Worm (Caenorhabditis elegans) whole organism, late embryonic: Measurements from ENCODE around the gene fipr-14.

Source experiments
- F13H6.1 ChIP-seq: sonication (generic microtip); optimal IDR thresholded peaks from 2 replicates; lab custom pipeline; 2016; ENCODE audit warnings: missing genetic modification characterization, missing compliant biosample characterization
- K09A11.1 ChIP-seq: sonication (generic microtip); optimal IDR thresholded peaks from 2 replicates; lab custom pipeline; 2017; ENCODE audit warnings: antibody characterized with exemption, mild to moderate bottlenecking, missing genetic modification characterization, missing compliant biosample characterization; ENCODE audit not compliant: insufficient read depth
- ama-1 ChIP-seq: fragments of 150-350 bp; optimal IDR thresholded peaks from 2 replicates; lab custom pipeline; 2014
- ceh-18 ChIP-seq: sonication (generic microtip); optimal IDR thresholded peaks from 2 replicates; lab custom pipeline; 2016; ENCODE audit warnings: missing genetic modification characterization, missing compliant biosample characterization
- ceh-19 ChIP-seq: fragments of 200-800 bp; sonication (Bioruptor generic); optimal IDR thresholded peaks from 2 replicates; lab custom pipeline; 2018; ENCODE audit warnings: mild to moderate bottlenecking, missing genetic modification characterization, missing compliant biosample characterization
- ceh-24 ChIP-seq: sonication (generic microtip); optimal IDR thresholded peaks from 2 replicates; lab custom pipeline; 2016; ENCODE audit warnings: mild to moderate bottlenecking, missing genetic modification characterization, missing compliant biosample characterization
- ceh-31 ChIP-seq: sonication (generic microtip); optimal IDR thresholded peaks from 2 replicates; lab custom pipeline; 2016; ENCODE audit warnings: missing genetic modification characterization, missing compliant biosample characterization
- ceh-34 ChIP-seq: sonication (generic microtip); optimal IDR thresholded peaks from 2 replicates; lab custom pipeline; 2016; ENCODE audit warnings: mild to moderate bottlenecking, missing genetic modification characterization, missing compliant biosample characterization
- ceh-9 ChIP-seq: sonication (generic microtip); optimal IDR thresholded peaks from 2 replicates; lab custom pipeline; 2016; ENCODE audit warnings: mild to moderate bottlenecking, missing genetic modification characterization, inconsistent platforms, missing compliant biosample characterization
- dve-1 ChIP-seq: sonication (generic microtip); optimal IDR thresholded peaks from 2 replicates; lab custom pipeline; 2017; ENCODE audit warnings: antibody characterized with exemption, mild to moderate bottlenecking, missing genetic modification characterization, missing compliant biosample characterization
- elt-2 ChIP-seq: sonication (generic microtip); optimal IDR thresholded peaks from 2 replicates; lab custom pipeline; 2016; ENCODE audit warnings: missing genetic modification reagents, missing genetic modification characterization, missing compliant biosample characterization
- ets-4 ChIP-seq: sonication (generic microtip); optimal IDR thresholded peaks from 2 replicates; lab custom pipeline; 2016; ENCODE audit warnings: missing genetic modification characterization, missing compliant biosample characterization
- eyg-1 ChIP-seq: sonication (generic microtip); optimal IDR thresholded peaks from 2 replicates; lab custom pipeline; 2016; ENCODE audit warnings: missing genotype, missing genetic modification characterization, missing compliant biosample characterization
- fax-1 ChIP-seq: sonication (generic microtip); optimal IDR thresholded peaks from 2 replicates; lab custom pipeline; 2016; ENCODE audit warnings: missing genotype, missing genetic modification characterization, missing compliant biosample characterization
- gmeb-2 ChIP-seq: sonication (generic microtip); optimal IDR thresholded peaks from 2 replicates; lab custom pipeline; 2016; ENCODE audit warnings: missing genetic modification characterization, inconsistent platforms, missing compliant biosample characterization
- hlh-30 ChIP-seq: sonication (generic microtip); optimal IDR thresholded peaks from 2 replicates; lab custom pipeline; 2017; ENCODE audit warnings: antibody characterized with exemption, missing genetic modification characterization, missing compliant biosample characterization; ENCODE audit not compliant: insufficient read depth
- hlh-8 ChIP-seq: sonication (generic microtip); optimal IDR thresholded peaks from 2 replicates; lab custom pipeline; 2016; ENCODE audit warnings: missing genotype, missing genetic modification characterization, missing compliant biosample characterization
- lim-6 ChIP-seq: sonication (generic microtip); optimal IDR thresholded peaks from 2 replicates; lab custom pipeline; 2016; ENCODE audit warnings: missing genetic modification characterization, missing compliant biosample characterization
- nfya-1 ChIP-seq: sonication (generic microtip); optimal IDR thresholded peaks from 2 replicates; lab custom pipeline; 2017; ENCODE audit warnings: missing genetic modification characterization, mild to moderate bottlenecking, missing compliant biosample characterization, antibody characterized with exemption, moderate library complexity
- nhr-232 ChIP-seq: sonication (generic microtip); optimal IDR thresholded peaks from 2 replicates; lab custom pipeline; 2016; ENCODE audit warnings: missing genetic modification characterization, missing compliant biosample characterization
- npax-4 ChIP-seq: sonication (generic microtip); optimal IDR thresholded peaks from 2 replicates; lab custom pipeline; 2016; ENCODE audit warnings: missing genetic modification characterization, missing compliant biosample characterization
- odd-2 ChIP-seq: sonication (generic microtip); optimal IDR thresholded peaks from 2 replicates; lab custom pipeline; 2017; ENCODE audit warnings: antibody characterized with exemption, mild to moderate bottlenecking, missing genetic modification characterization, missing compliant biosample characterization
- pat-9 ChIP-seq: fragments of 200-800 bp; sonication (Bioruptor generic); optimal IDR thresholded peaks from 2 replicates; lab custom pipeline; 2018; ENCODE audit warnings: mild to moderate bottlenecking, missing genetic modification characterization, moderate library complexity, missing compliant biosample characterization
- pax-1 ChIP-seq: fragments of 150-350 bp; optimal IDR thresholded peaks from 2 replicates; lab custom pipeline; 2014; ENCODE audit warnings: missing biosample characterization, missing genetic modification characterization
- ref-2 ChIP-seq: sonication (generic microtip); optimal IDR thresholded peaks from 2 replicates; lab custom pipeline; 2016; ENCODE audit warnings: missing genetic modification characterization, missing compliant biosample characterization
- rnt-1 ChIP-seq: sonication (generic microtip); optimal IDR thresholded peaks from 2 replicates; lab custom pipeline; 2016; ENCODE audit warnings: missing genetic modification characterization, missing compliant biosample characterization
- syd-9 ChIP-seq: sonication (generic microtip); optimal IDR thresholded peaks from 2 replicates; lab custom pipeline; 2016; ENCODE audit warnings: mild to moderate bottlenecking, missing genetic modification characterization, moderate library complexity, missing compliant biosample characterization
- tbx-2 ChIP-seq: sonication (generic microtip); optimal IDR thresholded peaks from 2 replicates; lab custom pipeline; 2016; ENCODE audit warnings: missing genetic modification characterization, missing compliant biosample characterization
- unc-3 ChIP-seq, 2 experiments: fragments of 200-800 bp in 1 of 2; sonication (Bioruptor generic) in 1 of 2; sonication (generic microtip) in 1 of 2; conservative IDR thresholded peaks in 1 of 2; optimal IDR thresholded peaks in 1 of 2; 2 replicates each; pipeline versions ENCODE4 v1.3.6 to Lab custom; 2016 to 2022; ENCODE audit warnings: missing compliant biosample characterization in 2 of 2, missing genetic modification characterization in 2 of 2, missing genetic modification reagents in 1 of 2
- unc-42 ChIP-seq: sonication (generic microtip); optimal IDR thresholded peaks from 2 replicates; lab custom pipeline; 2016; ENCODE audit warnings: missing genotype, missing genetic modification characterization, missing compliant biosample characterization
- unc-55 ChIP-seq: sonication (generic microtip); optimal IDR thresholded peaks from 2 replicates; lab custom pipeline; 2017; ENCODE audit warnings: missing biosample characterization, missing genetic modification reagents, missing genetic modification characterization
- unc-86 ChIP-seq: sonication (generic microtip); optimal IDR thresholded peaks from 2 replicates; lab custom pipeline; 2016; ENCODE audit warnings: missing genetic modification characterization, missing compliant biosample characterization

fipr-14 gene

DNA sequence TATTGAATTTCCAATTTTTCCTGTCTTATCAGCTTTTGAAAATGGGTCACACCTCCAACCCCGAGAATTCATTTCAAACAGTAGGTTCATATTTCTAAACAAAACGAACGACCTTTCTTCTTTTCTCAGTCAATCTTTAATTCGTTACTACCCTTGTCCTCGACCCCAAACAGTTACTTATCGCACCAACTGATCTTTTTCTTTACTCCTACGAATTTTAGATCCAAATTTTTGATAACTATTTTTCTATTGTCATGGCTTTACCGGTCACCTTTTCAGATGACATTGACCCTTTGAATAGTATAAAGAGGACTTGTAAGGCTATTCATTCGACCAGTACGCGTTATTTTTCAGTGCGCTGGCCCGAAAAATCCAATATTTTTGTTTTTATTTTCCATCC, 39.2 kb downstream of the fipr-14 start:
- TF ChIP-seq fax-1 (tag; lab: Kevin White, UChicago) (no peak), unc-3 (GFP tag; conservative IDR thresholded peaks at IDR 0.05; lab: Robert Waterston, UW) (no peak), unc-3 (tag; optimal IDR thresholded peaks at IDR 0.05; lab: Kevin White, UChicago) (no peak), pat-9 (tag; lab: Kevin White, UChicago) (no peak), npax-4 (tag; lab: Kevin White, UChicago) (no peak), ceh-24 (tag; lab: Kevin White, UChicago) (no peak)

DNA sequence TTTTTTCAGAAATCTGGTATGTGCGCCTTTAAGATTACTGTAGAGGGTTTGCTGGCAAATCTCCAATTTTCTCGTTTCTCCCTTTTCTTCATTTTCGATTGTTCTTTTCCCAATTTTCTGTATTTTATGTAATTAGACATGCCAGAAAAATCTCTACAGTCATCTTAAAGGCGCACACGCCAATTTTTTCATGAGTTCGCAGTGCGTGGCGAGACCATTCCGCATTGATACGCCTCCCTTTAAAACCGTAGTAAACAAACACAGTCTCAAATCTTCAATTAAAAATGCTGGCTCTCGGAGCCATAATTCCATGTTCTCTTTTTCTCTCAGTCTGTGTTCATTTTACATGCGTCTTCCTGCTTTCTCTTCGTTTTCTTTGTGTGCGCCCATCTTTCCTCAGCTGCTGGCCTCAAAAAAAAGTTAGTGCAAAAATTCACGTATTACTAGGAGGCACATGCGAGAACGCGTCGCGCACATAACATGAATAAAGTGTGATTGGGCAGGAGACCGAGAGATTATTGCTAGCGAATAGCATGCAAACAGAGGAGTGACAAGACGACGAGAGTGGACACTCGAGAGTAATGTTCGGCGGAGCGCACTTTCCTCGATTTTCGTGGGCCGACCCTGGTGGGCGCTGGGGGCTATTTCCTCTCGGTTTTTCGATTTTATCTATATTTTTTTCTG, 42.1 kb downstream of the fipr-14 start:
- peak; percentile 80 for TF ChIP-seq ceh-31 (tag; lab: Kevin White, UChicago)
- TF ChIP-seq syd-9 (tag; lab: Kevin White, UChicago), result no peak
- TF ChIP-seq K09A11.1, result no peak
- TF ChIP-seq ceh-18 (tag; lab: Kevin White, UChicago), result peak; percentile 77
- TF ChIP-seq hlh-30 (tag; lab: Kevin White, UChicago), result peak; percentile 80
- no peak for TF ChIP-seq dve-1 (tag; lab: Kevin White, UChicago)
- peak; percentile 51 for TF ChIP-seq unc-42 (tag; lab: Kevin White, UChicago)
- no peak for TF ChIP-seq eyg-1 (tag; lab: Kevin White, UChicago)
- TF ChIP-seq nhr-232 (tag; lab: Kevin White, UChicago), result no peak
- TF ChIP-seq hlh-8, result no peak
- TF ChIP-seq nfya-1 (tag; lab: Kevin White, UChicago), result peak; percentile 69
- TF ChIP-seq rnt-1 (tag; lab: Kevin White, UChicago), result peak; percentile 2
- peak; percentile 56 for TF ChIP-seq ref-2 (tag; lab: Kevin White, UChicago)
- TF ChIP-seq unc-55 (GFP tag; lab: Kevin White, UChicago), result peak; percentile 72
- TF ChIP-seq ets-4, result no peak
- TF ChIP-seq pax-1 (tag; lab: Kevin White, UChicago), result peak; percentile 29
- TF ChIP-seq tbx-2 (tag; lab: Kevin White, UChicago), result peak; percentile 49
- TF ChIP-seq unc-3 (GFP tag; conservative IDR thresholded peaks at IDR 0.05; lab: Robert Waterston, UW), result no peak
- no peak for TF ChIP-seq unc-3 (tag; optimal IDR thresholded peaks at IDR 0.05; lab: Kevin White, UChicago)
- TF ChIP-seq elt-2 (tag; lab: Kevin White, UChicago), result no peak
- TF ChIP-seq F13H6.1 (tag; lab: Kevin White, UChicago), result peak; percentile 6
- peak; percentile 66 for TF ChIP-seq ceh-34 (tag; lab: Kevin White, UChicago)
- TF ChIP-seq ceh-9 (tag; lab: Kevin White, UChicago), result no peak
- peak; percentile 10 for TF ChIP-seq ceh-19 (GFP tag; lab: Kevin White, UChicago)

DNA sequence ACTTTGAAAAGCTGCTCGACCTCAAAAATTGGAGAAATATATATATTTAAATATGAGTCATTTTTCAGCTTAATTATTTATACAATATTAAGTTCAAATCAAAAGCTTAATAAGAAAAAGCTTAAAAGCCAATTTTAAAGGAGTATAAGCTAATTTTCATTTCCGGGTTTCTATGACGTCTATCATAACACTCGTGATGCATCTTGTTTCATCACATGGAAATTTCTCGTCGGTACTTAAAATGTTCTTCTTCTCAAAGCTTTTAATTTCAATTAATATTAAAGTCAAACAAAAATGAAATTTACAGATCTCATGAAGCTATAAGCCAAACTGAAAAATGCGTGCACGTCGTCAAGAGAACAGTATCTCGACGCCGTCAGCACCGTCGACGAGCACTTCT, 42.8 kb downstream of the fipr-14 start, which contains the start of gene rbr-2:
Gene rbr-2, plus strand, starts transcription at position 301 of the 400 bp plus-strand sequence.
- TF ChIP-seq hlh-30 (tag; lab: Kevin White, UChicago) (no peak), pat-9 (tag; lab: Kevin White, UChicago) (no peak), lim-6 (tag; lab: Kevin White, UChicago) (no peak), nhr-232 (tag; lab: Kevin White, UChicago) (no peak), ref-2 (tag; lab: Kevin White, UChicago) (no peak), odd-2 (no peak), gmeb-2 (tag; lab: Kevin White, UChicago) (no peak), unc-86 (tag; lab: Kevin White, UChicago) (no peak), ama-1 (no peak), K09A11.1 (no peak)
- TF ChIP-seq, all 69 proteins: peak for 0
